Fruit fly (Drosophila melanogaster): Measurements from ENCODE around the gene CycD.

Gene CycD

DNA sequence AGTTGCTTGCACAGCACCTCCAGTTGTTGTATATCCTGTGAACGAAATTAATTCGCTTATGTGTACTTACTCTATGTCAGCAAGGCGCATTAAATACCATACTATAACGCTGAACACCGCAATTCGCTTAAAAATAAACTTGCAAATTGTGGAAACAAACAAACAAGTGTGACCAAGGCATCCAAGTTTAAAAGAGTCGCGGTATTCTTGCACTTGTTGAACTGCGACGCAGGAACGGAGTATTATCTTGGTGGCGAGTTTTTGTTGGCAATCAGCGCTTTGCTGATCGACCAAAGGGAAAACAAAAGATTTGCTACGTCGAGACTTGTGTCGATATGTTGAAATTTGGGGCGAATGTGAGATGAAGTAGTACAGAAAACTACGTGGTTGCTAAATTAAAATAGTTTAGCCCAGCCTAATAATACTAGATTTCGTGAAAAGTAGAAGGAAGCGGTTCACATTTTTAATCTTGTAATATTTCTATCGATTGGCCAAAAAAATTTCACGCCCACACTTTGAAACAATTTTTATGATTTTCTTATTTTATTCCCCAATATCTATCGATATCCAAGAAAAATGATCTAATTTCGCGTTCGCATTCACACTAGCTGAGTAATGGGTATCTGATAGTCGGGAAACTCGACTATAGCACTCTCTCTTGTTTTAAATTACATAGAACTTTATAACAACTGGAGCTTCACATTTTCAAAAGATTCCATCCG lies 24.2 kb upstream of the CycD start, which contains the start of gene Ranbp16 (continued):
- TF ChIP-seq CG2678 (tag; optimal IDR thresholded peaks at IDR 0.05) (no peak), gce (GFP tag; IDR thresholded peaks at IDR 0.05) (no peak), CG17912 (GFP tag; optimal IDR thresholded peaks at IDR 0.05) (no peak), CG8281 (tag; optimal IDR thresholded peaks at IDR 0.05) (no peak), B-H1 (GFP tag; IDR thresholded peaks at IDR 0.05) (no peak), D19B (GFP tag; optimal IDR thresholded peaks at IDR 0.05) (peak; percentile 56), E2f2 (GFP tag; IDR thresholded peaks at IDR 0.05) (no peak), B-H2 (GFP tag; optimal IDR thresholded peaks at IDR 0.05) (no peak), CG2199 (GFP tag; IDR thresholded peaks at IDR 0.05) (no peak), bbx (GFP tag; IDR thresholded peaks at IDR 0.05; ENCODE audit: partially characterized antibody) (peak; percentile 8; the same call in 1 of the 2 replicates), ap (GFP tag; IDR thresholded peaks at IDR 0.05) (no peak), CG14441 (GFP tag; IDR thresholded peaks at IDR 0.05) (no peak), CG1529 (GFP tag; optimal IDR thresholded peaks at IDR 0.05) (no peak), gsb (GFP tag; IDR thresholded peaks at IDR 0.05) (no peak), CG6683 (GFP tag; optimal IDR thresholded peaks at IDR 0.05) (no peak), CG7357 (GFP tag; IDR thresholded peaks at IDR 0.05) (peak; percentile 76), CG1603 (tag; optimal IDR thresholded peaks at IDR 0.05) (peak; percentile 84), CG13296 (GFP tag; optimal IDR thresholded peaks at IDR 0.05) (no peak), Eip74EF (GFP tag; optimal IDR thresholded peaks at IDR 0.05) (peak in 1 of 2 experiments; percentile 3), cwo (GFP tag; optimal IDR thresholded peaks at IDR 0.05) (no peak), CG6654 (GFP tag; optimal IDR thresholded peaks at IDR 0.05) (no peak), CG12391 (tag; optimal IDR thresholded peaks at IDR 0.05) (no peak), Nf-YA (GFP tag; IDR thresholded peaks at IDR 0.05) (no peak), CG4424 (GFP tag; optimal IDR thresholded peaks at IDR 0.05) (no peak), tll (GFP tag; optimal IDR thresholded peaks at IDR 0.05) (peak in 1 of 2 experiments; percentile 2), CG10462 (GFP tag; optimal IDR thresholded peaks at IDR 0.05) (no peak), CG32772 (GFP tag; IDR thresholded peaks at IDR 0.05) (no peak)

DNA sequence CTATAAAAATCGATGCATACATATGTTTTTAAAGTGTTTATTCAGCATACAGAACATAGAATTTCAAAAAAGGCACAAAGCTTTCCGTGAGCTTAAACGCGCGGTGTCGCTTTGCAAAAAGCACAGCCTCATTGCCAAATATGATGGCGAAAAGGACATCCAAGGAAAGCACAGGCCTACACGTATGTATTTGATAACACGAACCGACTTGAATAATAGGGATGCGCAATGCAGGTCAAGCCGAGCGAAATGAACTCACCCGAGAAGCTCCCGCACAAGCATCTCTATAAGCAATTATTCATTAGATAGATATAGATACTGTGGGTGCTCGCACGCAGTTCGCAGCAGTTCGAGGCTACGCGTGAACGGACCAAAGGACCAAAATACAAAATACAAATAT lies 15.3 kb upstream of the CycD start, which contains the start of gene Lcch3:
Lcch3 (plus strand) TSS at position 301 of the 400 bp plus-strand sequence.
- TF ChIP-seq BEAF-32 (GFP tag; optimal IDR thresholded peaks at IDR 0.05): peak; percentile 3
- no peak for TF ChIP-seq B-H2 (GFP tag; optimal IDR thresholded peaks at IDR 0.05)
- TF ChIP-seq org-1 (GFP tag; optimal IDR thresholded peaks at IDR 0.05): no peak
- TF ChIP-seq Mrtf (GFP tag; IDR thresholded peaks at IDR 0.05): 0 out of 3 replicates have a peak, but pooled peaks have one; percentile 5
- TF ChIP-seq lab (GFP tag; optimal IDR thresholded peaks at IDR 0.05): no peak
- no peak for TF ChIP-seq Sin3A (optimal IDR thresholded peaks at IDR 0.05)
- TF ChIP-seq CG15514 (GFP tag; optimal IDR thresholded peaks at IDR 0.05): peak; percentile 21
- TF ChIP-seq Ets65A (GFP tag): peak; percentile 69
- peak; percentile 5 for TF ChIP-seq pzg (GFP tag; optimal IDR thresholded peaks at IDR 0.05)
- no peak for TF ChIP-seq Ets97D (GFP tag; optimal IDR thresholded peaks at IDR 0.05)

DNA sequence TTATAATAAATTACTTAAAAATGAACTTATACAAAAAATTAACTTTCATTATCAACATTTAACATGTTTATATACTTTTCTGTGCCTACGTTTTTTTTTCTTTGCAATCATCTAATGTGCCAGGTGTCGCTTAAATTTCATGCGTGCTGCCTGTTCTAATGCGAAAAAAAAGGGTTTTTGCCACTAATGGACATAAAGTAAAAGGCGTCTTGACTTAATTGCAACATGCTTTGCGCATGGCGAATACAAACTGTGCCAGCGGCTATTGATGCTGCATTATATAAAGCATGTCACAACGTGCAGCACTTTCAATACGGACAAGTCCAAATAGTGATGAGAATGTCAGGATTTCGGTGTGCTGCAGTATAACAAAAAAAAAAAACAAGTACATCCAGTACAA lies 12.2 kb upstream of the CycD start, which contains the start of gene CG8916:
CG8916 (plus strand) TSS at position 301 of the 400 bp plus-strand sequence.
- no peak for TF ChIP-seq Tbp (GFP tag; optimal IDR thresholded peaks at IDR 0.05)
- no peak for TF ChIP-seq CG5245 (GFP tag; optimal IDR thresholded peaks at IDR 0.05)
- no peak for TF ChIP-seq stc (GFP tag; IDR thresholded peaks at IDR 0.05)
- no peak for TF ChIP-seq Oaz (GFP tag; IDR thresholded peaks at IDR 0.05)
- no peak for TF ChIP-seq CG18476 (GFP tag; optimal IDR thresholded peaks at IDR 0.05)
- no peak for TF ChIP-seq bab2 (GFP tag; optimal IDR thresholded peaks at IDR 0.05)
- TF ChIP-seq Sox102F (GFP tag; optimal IDR thresholded peaks at IDR 0.05): no peak

Measured in whole organism, embryonic.